Fruit fly (Drosophila melanogaster): ENCODE results near the gene CG4367.

- TF ChIP-seq CG11294 (GFP tag; IDR thresholded peaks at IDR 0.05): no peak
- no peak for TF ChIP-seq CG8119 (GFP tag; IDR thresholded peaks at IDR 0.05)
- TF ChIP-seq fkh (GFP tag; optimal IDR thresholded peaks at IDR 0.05): no peak
- no peak for TF ChIP-seq Gug (GFP tag; IDR thresholded peaks at IDR 0.05)
- TF ChIP-seq dsx (GFP tag; optimal IDR thresholded peaks at IDR 0.05; ENCODE audit: poor library complexity, severe bottlenecking): no peak
- no peak for TF ChIP-seq topi (GFP tag; optimal IDR thresholded peaks at IDR 0.05)
- no peak for TF ChIP-seq lz (GFP tag; optimal IDR thresholded peaks at IDR 0.05)
- TF ChIP-seq CG7368 (GFP tag; optimal IDR thresholded peaks at IDR 0.05): no peak
- TF ChIP-seq CG6808 (GFP tag; optimal IDR thresholded peaks at IDR 0.05): no peak
- TF ChIP-seq OdsH (GFP tag; optimal IDR thresholded peaks at IDR 0.05): no peak
- TF ChIP-seq CG8632 (GFP tag; optimal IDR thresholded peaks at IDR 0.05): no peak
- TF ChIP-seq CG16779 (tag; optimal IDR thresholded peaks at IDR 0.05): no peak
- no peak for TF ChIP-seq Hr39 (GFP tag; optimal IDR thresholded peaks at IDR 0.05)
Measured at dm6 chr3R:20261969-20262334, 42.8 kb downstream of the CG4367 start.

Measured in whole organism, prepupa.